Worm (Caenorhabditis elegans): ENCODE measurements around the gene C10A4.2.

C10A4.2 gene

ce11 chrX:7420571-7420970 is 10.5 kb downstream of the C10A4.2 start, which contains the start of gene C10A4.9:
TSS of gene C10A4.9 (plus strand) at chrX:7420871.
- TF ChIP-seq ets-7 (tag; optimal IDR thresholded peaks at IDR 0.05) = no peak
- no peak for TF ChIP-seq hnd-1 (tag; optimal IDR thresholded peaks at IDR 0.05)
- TF ChIP-seq tbx-37 (GFP tag; conservative IDR thresholded peaks at IDR 0.05) = no peak
- TF ChIP-seq sea-1 (GFP tag; conservative IDR thresholded peaks at IDR 0.05) = no peak
- no peak for TF ChIP-seq hmbx-1 (tag; optimal IDR thresholded peaks at IDR 0.05)
- TF ChIP-seq flt-1 (GFP tag; IDR thresholded peaks at IDR 0.05) = no peak
- no peak for TF ChIP-seq pes-1 (GFP tag; IDR thresholded peaks at IDR 0.05)
- TF ChIP-seq tra-4 (tag; optimal IDR thresholded peaks at IDR 0.05) = no peak
- no peak for TF ChIP-seq hmg-4 (GFP tag; optimal IDR thresholded peaks at IDR 0.05)
- no peak for TF ChIP-seq tbx-11 (GFP tag; IDR thresholded peaks at IDR 0.05)
- TF ChIP-seq ceh-13 (GFP tag; optimal IDR thresholded peaks at IDR 0.05) = no peak
- TF ChIP-seq ceh-36 (tag; optimal IDR thresholded peaks at IDR 0.05) = no peak
- TF ChIP-seq F13C5.2 (tag; optimal IDR thresholded peaks at IDR 0.05) = no peak
- TF ChIP-seq aly-1 (tag; optimal IDR thresholded peaks at IDR 0.05) = no peak

ce11 chrX:7424813-7425212 is 14.8 kb downstream of the C10A4.2 start, which contains the start of gene mnm-2:
TSS of gene mnm-2 (minus strand) at chrX:7424913.
- TF ChIP-seq B0310.2 (tag; optimal IDR thresholded peaks at IDR 0.05) (no peak), sea-1 (GFP tag; conservative IDR thresholded peaks at IDR 0.05) (no peak)

ce11 chrX:7430483-7430882 is 20.4 kb downstream of the C10A4.2 start:
- TF ChIP-seq ama-1 (optimal IDR thresholded peaks at IDR 0.05) (no peak), hnd-1 (tag; optimal IDR thresholded peaks at IDR 0.05) (no peak), aly-1 (tag; optimal IDR thresholded peaks at IDR 0.05) (no peak), pes-1 (GFP tag; IDR thresholded peaks at IDR 0.05) (no peak), flt-1 (GFP tag; IDR thresholded peaks at IDR 0.05) (no peak), ceh-36 (tag; optimal IDR thresholded peaks at IDR 0.05) (no peak), tbx-11 (GFP tag; IDR thresholded peaks at IDR 0.05) (no peak), tbx-37 (GFP tag; conservative IDR thresholded peaks at IDR 0.05) (no peak), ets-7 (tag; optimal IDR thresholded peaks at IDR 0.05) (no peak), ceh-13 (GFP tag; optimal IDR thresholded peaks at IDR 0.05) (no peak), hmg-4 (GFP tag; optimal IDR thresholded peaks at IDR 0.05) (no peak), B0310.2 (tag; optimal IDR thresholded peaks at IDR 0.05) (no peak), hmbx-1 (tag; optimal IDR thresholded peaks at IDR 0.05) (no peak), scrt-1 (GFP tag; IDR thresholded peaks at IDR 0.05) (no peak), sea-1 (GFP tag; conservative IDR thresholded peaks at IDR 0.05) (no peak), F13C5.2 (tag; optimal IDR thresholded peaks at IDR 0.05) (no peak)

- TF ChIP-seq flt-1 (GFP tag; IDR thresholded peaks at IDR 0.05) = no peak
- TF ChIP-seq hmbx-1 (tag; optimal IDR thresholded peaks at IDR 0.05) = no peak
- TF ChIP-seq B0310.2 (tag; optimal IDR thresholded peaks at IDR 0.05) = no peak
- TF ChIP-seq ama-1 (optimal IDR thresholded peaks at IDR 0.05) = no peak
- no peak for TF ChIP-seq scrt-1 (GFP tag; IDR thresholded peaks at IDR 0.05)
- TF ChIP-seq ets-7 (tag; optimal IDR thresholded peaks at IDR 0.05) = no peak
- no peak for TF ChIP-seq ceh-13 (GFP tag; optimal IDR thresholded peaks at IDR 0.05)
- TF ChIP-seq F13C5.2 (tag; optimal IDR thresholded peaks at IDR 0.05) = no peak
- TF ChIP-seq tbx-11 (GFP tag; IDR thresholded peaks at IDR 0.05) = no peak
- TF ChIP-seq sea-1 (GFP tag; conservative IDR thresholded peaks at IDR 0.05) = no peak
- no peak for TF ChIP-seq hmg-4 (GFP tag; optimal IDR thresholded peaks at IDR 0.05)
- no peak for TF ChIP-seq tbx-37 (GFP tag; conservative IDR thresholded peaks at IDR 0.05)
- TF ChIP-seq aly-1 (tag; optimal IDR thresholded peaks at IDR 0.05) = no peak
- TF ChIP-seq tra-4 (tag; optimal IDR thresholded peaks at IDR 0.05) = no peak
- no peak for TF ChIP-seq hnd-1 (tag; optimal IDR thresholded peaks at IDR 0.05)
- no peak for TF ChIP-seq pes-1 (GFP tag; IDR thresholded peaks at IDR 0.05)
- no peak for TF ChIP-seq ceh-36 (tag; optimal IDR thresholded peaks at IDR 0.05)
Measured at ce11 chrX:7431165-7431564, 21.1 kb downstream of the C10A4.2 start, which contains the start of gene clc-2. TSS of gene clc-2 (plus strand) at chrX:7431465.

ce11 chrX:7433269-7433668 is 23.2 kb downstream of the C10A4.2 start, which contains the start of gene clc-5:
TSS of gene clc-5 (plus strand) at chrX:7433569.
- TF ChIP-seq ceh-36 (tag; optimal IDR thresholded peaks at IDR 0.05) = no peak
- no peak for TF ChIP-seq scrt-1 (GFP tag; IDR thresholded peaks at IDR 0.05)

ce11 chrX:7436912-7437311 is 26.9 kb downstream of the C10A4.2 start:
- TF ChIP-seq aly-1 (tag; optimal IDR thresholded peaks at IDR 0.05) (no peak), ceh-36 (tag; optimal IDR thresholded peaks at IDR 0.05) (no peak), scrt-1 (GFP tag; IDR thresholded peaks at IDR 0.05) (no peak), ets-7 (tag; optimal IDR thresholded peaks at IDR 0.05) (no peak), sea-1 (GFP tag; conservative IDR thresholded peaks at IDR 0.05) (no peak), flt-1 (GFP tag; IDR thresholded peaks at IDR 0.05) (no peak), B0310.2 (tag; optimal IDR thresholded peaks at IDR 0.05) (no peak), hmbx-1 (tag; optimal IDR thresholded peaks at IDR 0.05) (no peak), hmg-4 (GFP tag; optimal IDR thresholded peaks at IDR 0.05) (no peak), ama-1 (optimal IDR thresholded peaks at IDR 0.05) (no peak)

- no peak for TF ChIP-seq scrt-1 (GFP tag; IDR thresholded peaks at IDR 0.05)
- no peak for TF ChIP-seq aly-1 (tag; optimal IDR thresholded peaks at IDR 0.05)
- no peak for TF ChIP-seq flt-1 (GFP tag; IDR thresholded peaks at IDR 0.05)
- TF ChIP-seq hnd-1 (tag; optimal IDR thresholded peaks at IDR 0.05) = no peak
- TF ChIP-seq hmbx-1 (tag; optimal IDR thresholded peaks at IDR 0.05) = no peak
- no peak for TF ChIP-seq tbx-11 (GFP tag; IDR thresholded peaks at IDR 0.05)
- no peak for TF ChIP-seq B0310.2 (tag; optimal IDR thresholded peaks at IDR 0.05)
- no peak for TF ChIP-seq ama-1 (optimal IDR thresholded peaks at IDR 0.05)
- TF ChIP-seq hmg-4 (GFP tag; optimal IDR thresholded peaks at IDR 0.05) = no peak
- no peak for TF ChIP-seq F13C5.2 (tag; optimal IDR thresholded peaks at IDR 0.05)
- no peak for TF ChIP-seq ceh-36 (tag; optimal IDR thresholded peaks at IDR 0.05)
- no peak for TF ChIP-seq tbx-37 (GFP tag; conservative IDR thresholded peaks at IDR 0.05)
- no peak for TF ChIP-seq ets-7 (tag; optimal IDR thresholded peaks at IDR 0.05)
- no peak for TF ChIP-seq ceh-13 (GFP tag; optimal IDR thresholded peaks at IDR 0.05)
- no peak for TF ChIP-seq sea-1 (GFP tag; conservative IDR thresholded peaks at IDR 0.05)
Measured at ce11 chrX:7437949-7438348, 27.9 kb downstream of the C10A4.2 start, which contains the start of gene C01C10.2. TSS of gene C01C10.2 (minus strand) at chrX:7438118.

- TF ChIP-seq hnd-1 (tag; optimal IDR thresholded peaks at IDR 0.05) = no peak
- TF ChIP-seq F13C5.2 (tag; optimal IDR thresholded peaks at IDR 0.05) = no peak
- TF ChIP-seq sea-1 (GFP tag; conservative IDR thresholded peaks at IDR 0.05) = no peak
- TF ChIP-seq scrt-1 (GFP tag; IDR thresholded peaks at IDR 0.05) = no peak
- no peak for TF ChIP-seq ets-7 (tag; optimal IDR thresholded peaks at IDR 0.05)
- TF ChIP-seq ceh-36 (tag; optimal IDR thresholded peaks at IDR 0.05) = no peak
- TF ChIP-seq aly-1 (tag; optimal IDR thresholded peaks at IDR 0.05) = no peak
- no peak for TF ChIP-seq tbx-11 (GFP tag; IDR thresholded peaks at IDR 0.05)
- TF ChIP-seq ama-1 (optimal IDR thresholded peaks at IDR 0.05) = no peak
- TF ChIP-seq hmg-4 (GFP tag; optimal IDR thresholded peaks at IDR 0.05) = no peak
- TF ChIP-seq hmbx-1 (tag; optimal IDR thresholded peaks at IDR 0.05) = no peak
- no peak for TF ChIP-seq pes-1 (GFP tag; IDR thresholded peaks at IDR 0.05)
- no peak for TF ChIP-seq tra-4 (tag; optimal IDR thresholded peaks at IDR 0.05)
- TF ChIP-seq ceh-13 (GFP tag; optimal IDR thresholded peaks at IDR 0.05) = no peak
- TF ChIP-seq flt-1 (GFP tag; IDR thresholded peaks at IDR 0.05) = no peak
- TF ChIP-seq tbx-37 (GFP tag; conservative IDR thresholded peaks at IDR 0.05) = no peak
- no peak for TF ChIP-seq B0310.2 (tag; optimal IDR thresholded peaks at IDR 0.05)
Measured at ce11 chrX:7440102-7440501, 30.1 kb downstream of the C10A4.2 start.

All from whole organism, early embryonic.